Worm (Caenorhabditis elegans) whole organism, young adult: ENCODE measurements around the gene Y39A1A.24.

Experiments used
- C06A6.2 ChIP-seq: fragments of 200-800 bp; sonication (Bioruptor generic); conservative IDR thresholded peaks from 2 replicates; pipeline ENCODE4 v1.3.6; 2022; ENCODE audit warnings: missing genetic modification characterization, missing compliant biosample characterization
- C17E4.6 ChIP-seq: fragments of 200-800 bp; sonication (Bioruptor generic); IDR thresholded peaks from 2 replicates; pipeline ENCODE4 v1.3.6; 2022; ENCODE audit warnings: missing genetic modification reagents, missing genetic modification characterization, missing compliant biosample characterization
- F22D6.2 ChIP-seq: sonication (generic microtip); optimal IDR thresholded peaks from 2 replicates; lab custom pipeline; 2016; ENCODE audit warnings: mild to moderate bottlenecking, missing genetic modification characterization, missing compliant biosample characterization
- F23B12.7 ChIP-seq: sonication (generic microtip); optimal IDR thresholded peaks from 2 replicates; lab custom pipeline; 2017; ENCODE audit warnings: missing genetic modification characterization, mild to moderate bottlenecking, missing compliant biosample characterization, antibody characterized with exemption, moderate library complexity; ENCODE audit not compliant: insufficient read depth
- F37B4.10 ChIP-seq: fragments of 200-800 bp; sonication (Bioruptor generic); IDR thresholded peaks from 2 replicates; pipeline ENCODE4 v1.3.6; 2022; ENCODE audit warnings: missing genetic modification characterization, missing compliant biosample characterization
- F39B2.1 ChIP-seq: fragments of 200-800 bp; sonication (Bioruptor generic); IDR thresholded peaks from 2 replicates; pipeline ENCODE4 v1.3.6; 2022; ENCODE audit warnings: missing genetic modification reagents, missing genetic modification characterization, missing compliant biosample characterization
- F55B11.4 ChIP-seq: sonication (generic microtip); optimal IDR thresholded peaks from 2 replicates; lab custom pipeline; 2016; ENCODE audit warnings: missing compliant biosample characterization, missing genetic modification characterization, borderline replicate concordance; ENCODE audit not compliant: insufficient read depth
- F57A8.1 ChIP-seq: fragments of 200-800 bp; sonication (Bioruptor generic); optimal IDR thresholded peaks from 2 replicates; lab custom pipeline; 2018; ENCODE audit warnings: mild to moderate bottlenecking, missing genetic modification characterization, moderate library complexity, missing compliant biosample characterization
- K11D2.4 ChIP-seq: fragments of 200-800 bp; sonication (Bioruptor generic); IDR thresholded peaks from 2 replicates; pipeline ENCODE4 v1.3.6; 2022; ENCODE audit warnings: missing genetic modification reagents, missing genetic modification characterization, missing compliant biosample characterization
- T07F8.4 ChIP-seq: sonication (generic microtip); optimal IDR thresholded peaks from 2 replicates; lab custom pipeline; 2016; ENCODE audit warnings: mild to moderate bottlenecking, missing genetic modification characterization, moderate library complexity, missing compliant biosample characterization
- Y56A3A.18 ChIP-seq: fragments of 200-800 bp; sonication (Bioruptor generic); IDR thresholded peaks from 2 replicates; pipeline ENCODE4 v1.3.6; 2022; ENCODE audit warnings: missing genetic modification reagents, missing genetic modification characterization, missing compliant biosample characterization
- aptf-3 ChIP-seq: fragments of 200-800 bp; sonication (Bioruptor generic); IDR thresholded peaks from 2 replicates; pipeline ENCODE4 v1.3.6; 2022; ENCODE audit warnings: missing genetic modification characterization, missing compliant biosample characterization
- atf-7 ChIP-seq: sonication (generic microtip); optimal IDR thresholded peaks from 2 replicates; lab custom pipeline; 2017; ENCODE audit warnings: mild to moderate bottlenecking, missing genetic modification characterization, missing compliant biosample characterization
- bed-1 ChIP-seq: fragments of 200-800 bp; sonication (Bioruptor generic); IDR thresholded peaks from 2 replicates; pipeline ENCODE4 v1.3.6; 2022; ENCODE audit warnings: missing genetic modification reagents, missing genetic modification characterization, missing compliant biosample characterization
- bed-2 ChIP-seq: fragments of 200-800 bp; sonication (Bioruptor generic); IDR thresholded peaks from 2 replicates; pipeline ENCODE4 v1.3.6; 2022; ENCODE audit warnings: missing genetic modification reagents, missing genetic modification characterization, missing compliant biosample characterization
- cebp-2 ChIP-seq: fragments of 200-800 bp; sonication (Bioruptor generic); IDR thresholded peaks from 2 replicates; pipeline ENCODE4 v1.3.6; 2022; ENCODE audit warnings: missing genetic modification characterization, missing compliant biosample characterization
- ceh-79 ChIP-seq: sonication (generic microtip); optimal IDR thresholded peaks from 2 replicates; lab custom pipeline; 2017; ENCODE audit warnings: mild to moderate bottlenecking, missing genetic modification characterization, missing compliant biosample characterization
- dox-1 ChIP-seq: fragments of 200-800 bp; sonication (Bioruptor generic); IDR thresholded peaks from 2 replicates; pipeline ENCODE4 v1.3.6; 2022; ENCODE audit warnings: missing genetic modification reagents, missing genetic modification characterization, missing compliant biosample characterization
- dpff-1 ChIP-seq: sonication (generic microtip); optimal IDR thresholded peaks from 2 replicates; lab custom pipeline; 2017; ENCODE audit warnings: mild to moderate bottlenecking, missing genetic modification characterization, missing compliant biosample characterization
- efl-1 ChIP-seq: fragments of 150-350 bp; optimal IDR thresholded peaks from 2 replicates; lab custom pipeline; 2014; ENCODE audit warnings: missing biosample characterization, missing genetic modification reagents, missing genetic modification characterization
- egl-44 ChIP-seq: fragments of 200-800 bp; sonication (Bioruptor generic); IDR thresholded peaks from 2 replicates; pipeline ENCODE4 v1.3.6; 2022; ENCODE audit warnings: missing genetic modification reagents, missing genetic modification characterization, missing compliant biosample characterization
- fkh-3 ChIP-seq: sonication (generic microtip); optimal IDR thresholded peaks from 2 replicates; lab custom pipeline; 2016; ENCODE audit warnings: mild to moderate bottlenecking, missing genetic modification characterization, missing compliant biosample characterization
- hlh-26 ChIP-seq: fragments of 200-800 bp; sonication (Bioruptor generic); conservative IDR thresholded peaks from 2 replicates; pipeline ENCODE4 v1.3.6; 2022; ENCODE audit warnings: missing genetic modification reagents, missing genetic modification characterization, missing compliant biosample characterization
- let-526 ChIP-seq: fragments of 200-800 bp; sonication (Bioruptor generic); IDR thresholded peaks from 2 replicates; pipeline ENCODE4 v1.3.6; 2022; ENCODE audit warnings: missing genetic modification reagents, missing genetic modification characterization, missing compliant biosample characterization
- lin-35 ChIP-seq, 3 experiments: fragments of 150-350 bp in 2 of 3; sonication (generic microtip) in 1 of 3; optimal IDR thresholded peaks; 2 replicates each; lab custom pipeline; 2014 to 2018; ENCODE audit warnings: missing biosample characterization in 3 of 3, missing genetic modification characterization in 3 of 3, missing genetic modification reagents in 3 of 3
- lsy-27 ChIP-seq: sonication (generic microtip); optimal IDR thresholded peaks from 2 replicates; lab custom pipeline; 2017; ENCODE audit warnings: missing genetic modification characterization, mild to moderate bottlenecking, missing compliant biosample characterization, antibody characterized with exemption, missing genotype, borderline replicate concordance; ENCODE audit not compliant: insufficient read depth
- madf-6 ChIP-seq: fragments of 200-800 bp; sonication (Bioruptor generic); IDR thresholded peaks from 2 replicates; pipeline ENCODE4 v1.3.6; 2022; ENCODE audit warnings: missing genetic modification reagents, missing genetic modification characterization, missing compliant biosample characterization
- nfya-2 ChIP-seq: fragments of 200-800 bp; sonication (Bioruptor generic); IDR thresholded peaks from 2 replicates; pipeline ENCODE4 v1.3.6; 2022; ENCODE audit warnings: missing genetic modification reagents, missing genetic modification characterization, missing compliant biosample characterization
- nfyb-1 ChIP-seq: fragments of 200-800 bp; sonication (Bioruptor generic); IDR thresholded peaks from 2 replicates; pipeline ENCODE4 v1.3.6; 2022; ENCODE audit warnings: missing genetic modification reagents, missing genetic modification characterization, missing compliant biosample characterization
- nhr-120 ChIP-seq: fragments of 200-800 bp; sonication (Bioruptor generic); IDR thresholded peaks from 2 replicates; pipeline ENCODE4 v1.3.6; 2022; ENCODE audit warnings: missing genetic modification characterization, missing compliant biosample characterization
- nhr-27 ChIP-seq: fragments of 200-800 bp; sonication (Bioruptor generic); optimal IDR thresholded peaks from 2 replicates; lab custom pipeline; 2018; ENCODE audit warnings: mild to moderate bottlenecking, missing genetic modification characterization, moderate library complexity, missing compliant biosample characterization
- nhr-90 ChIP-seq: sonication (generic microtip); optimal IDR thresholded peaks from 2 replicates; lab custom pipeline; 2016; ENCODE audit warnings: missing genotype, mild to moderate bottlenecking, missing genetic modification characterization, missing compliant biosample characterization
- pbrm-1 ChIP-seq: fragments of 200-800 bp; sonication (Bioruptor generic); IDR thresholded peaks from 2 replicates; pipeline ENCODE4 v1.3.6; 2022; ENCODE audit warnings: missing genetic modification reagents, missing genetic modification characterization, missing compliant biosample characterization
- rec-8 ChIP-seq, 2 experiments: sonication (generic microtip); optimal IDR thresholded peaks; 2 replicates each; lab custom pipeline; 2016; ENCODE audit warnings: mild to moderate bottlenecking in 2 of 2, missing genetic modification characterization in 2 of 2, missing genetic modification reagents in 2 of 2, missing genotype in 2 of 2, missing biosample characterization in 1 of 2, missing compliant biosample characterization in 1 of 2, moderate library complexity in 1 of 2
- rpc-1 ChIP-seq, 2 experiments: fragments of 150-350 bp in 1 of 2; sonication (generic microtip) in 1 of 2; optimal IDR thresholded peaks; 2 replicates each; lab custom pipeline; 2014 to 2018; ENCODE audit warnings: missing biosample characterization in 1 of 2, missing genetic modification characterization in 1 of 2, missing genetic modification reagents in 1 of 2, missing genotype in 1 of 2
- sea-2 ChIP-seq: fragments of 200-800 bp; sonication (Bioruptor generic); IDR thresholded peaks from 2 replicates; pipeline ENCODE4 v1.3.6; 2022; ENCODE audit warnings: missing genetic modification characterization, missing compliant biosample characterization
- snpc-1.1 ChIP-seq: sonication (generic microtip); optimal IDR thresholded peaks from 2 replicates; lab custom pipeline; 2017; ENCODE audit warnings: missing genetic modification characterization, mild to moderate bottlenecking, missing compliant biosample characterization, antibody characterized with exemption, moderate library complexity, missing genotype, missing genetic modification reagents; ENCODE audit not compliant: insufficient read depth
- snpc-4 ChIP-seq, 5 experiments: fragments of 150-350 bp in 1 of 5; sonication (generic microtip) in 4 of 5; optimal IDR thresholded peaks; 2 replicates each; lab custom pipeline; 2014 to 2018; ENCODE audit warnings: missing genetic modification characterization in 5 of 5, missing biosample characterization in 3 of 5, antibody characterized with exemption in 2 of 5, mild to moderate bottlenecking in 2 of 5, missing compliant biosample characterization in 2 of 5, missing genotype in 2 of 5, moderate library complexity in 2 of 5, missing genetic modification reagents in 1 of 5
- unc-130 ChIP-seq: sonication (generic microtip); optimal IDR thresholded peaks from 2 replicates; lab custom pipeline; 2016; ENCODE audit warnings: missing genetic modification reagents, missing genetic modification characterization, missing compliant biosample characterization
- xnd-1 ChIP-seq: sonication (generic microtip); optimal IDR thresholded peaks from 2 replicates; lab custom pipeline; 2016; ENCODE audit warnings: missing genotype, missing genetic modification reagents, missing genetic modification characterization, missing compliant biosample characterization
- zfh-2 ChIP-seq: fragments of 200-800 bp; sonication (Bioruptor generic); conservative IDR thresholded peaks from 2 replicates; pipeline ENCODE4 v1.3.6; 2022; ENCODE audit warnings: missing genetic modification reagents, missing genetic modification characterization, missing compliant biosample characterization
- zim-3 ChIP-seq: sonication (generic microtip); optimal IDR thresholded peaks from 2 replicates; lab custom pipeline; 2017; ENCODE audit warnings: mild to moderate bottlenecking, missing genetic modification characterization, moderate library complexity, missing compliant biosample characterization
- ztf-22 ChIP-seq: fragments of 200-800 bp; sonication (Bioruptor generic); optimal IDR thresholded peaks from 2 replicates; lab custom pipeline; 2018; ENCODE audit warnings: mild to moderate bottlenecking, missing genetic modification characterization, moderate library complexity, missing compliant biosample characterization
- ztf-25 ChIP-seq: fragments of 200-800 bp; sonication (Bioruptor generic); IDR thresholded peaks from 2 replicates; pipeline ENCODE4 v1.3.6; 2022; ENCODE audit warnings: missing genetic modification reagents, missing genetic modification characterization, missing compliant biosample characterization
- ztf-28 ChIP-seq: fragments of 200-800 bp; sonication (Bioruptor generic); IDR thresholded peaks from 2 replicates; pipeline ENCODE4 v1.3.6; 2022; ENCODE audit warnings: missing genetic modification reagents, missing genetic modification characterization, missing compliant biosample characterization
- ztf-3 ChIP-seq: fragments of 200-800 bp; sonication (Bioruptor generic); optimal IDR thresholded peaks from 2 replicates; lab custom pipeline; 2018; ENCODE audit warnings: mild to moderate bottlenecking, missing genetic modification characterization, missing compliant biosample characterization

The Y39A1A.24 gene

DNA sequence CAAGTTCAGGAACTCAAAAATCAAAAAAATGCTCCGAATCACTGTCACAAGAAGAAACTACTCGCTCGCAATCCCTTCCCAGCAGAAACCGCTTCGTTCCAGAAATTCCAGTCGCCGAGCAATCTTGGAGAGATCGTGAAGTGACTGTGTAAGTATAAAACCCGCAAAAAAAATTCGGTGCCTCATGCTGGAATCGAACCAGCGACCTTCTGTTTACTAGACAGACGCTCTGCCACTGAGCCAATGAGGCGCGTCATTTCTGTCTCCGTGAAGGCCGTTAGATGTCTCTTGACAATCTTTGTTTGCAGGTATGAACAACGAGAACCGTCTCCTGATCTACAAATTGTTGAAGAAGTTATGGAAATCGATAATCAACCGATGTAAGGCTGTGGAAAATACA, 12.1 kb downstream of the Y39A1A.24 start:
- TF ChIP-seq zfh-2 (GFP tag; lab: Robert Waterston, UW) (peak; percentile 55; the same call in 1 of the 2 replicates), aptf-3 (GFP tag; lab: Robert Waterston, UW) (0 out of 2 replicates have a peak, but pooled peaks have one; percentile 68), rpc-1 (optimal IDR thresholded peaks at IDR 0.05; lab: Kevin White, UChicago) (peak; percentile 71), rpc-1 (tag; optimal IDR thresholded peaks at IDR 0.05; lab: Kevin White, UChicago) (peak; percentile 85), F39B2.1 (GFP tag; lab: Robert Waterston, UW) (no peak), ztf-22 (no peak), sea-2 (GFP tag; lab: Robert Waterston, UW) (no peak), lin-35 (GFP tag; optimal IDR thresholded peaks at IDR 0.05; lab: Kevin White, UChicago) (peak in 1 of 3 experiments; percentile 41), madf-6 (peak; percentile 77), F23B12.7 (tag; lab: Kevin White, UChicago) (peak; percentile 6), efl-1 (GFP tag; lab: Kevin White, UChicago) (peak; percentile 5), K11D2.4 (GFP tag; lab: Robert Waterston, UW) (0 out of 2 replicates have a peak, but pooled peaks have one; percentile 36), F55B11.4 (no peak), nhr-120 (no peak), cebp-2 (GFP tag; lab: Robert Waterston, UW) (0 out of 2 replicates have a peak, but pooled peaks have one; percentile 45), Y56A3A.18 (GFP tag; lab: Robert Waterston, UW) (0 out of 2 replicates have a peak, but pooled peaks have one; percentile 21), xnd-1 (no peak), C06A6.2 (GFP tag; lab: Robert Waterston, UW) (no peak), C17E4.6 (GFP tag; lab: Robert Waterston, UW) (no peak), nfya-2 (0 out of 2 replicates have a peak, but pooled peaks have one; percentile 8), bed-2 (no peak), F37B4.10 (0 out of 2 replicates have a peak, but pooled peaks have one; percentile 80), F22D6.2 (tag; lab: Kevin White, UChicago) (no peak), nhr-27 (tag; lab: Kevin White, UChicago) (peak; percentile 23), atf-7 (tag; lab: Kevin White, UChicago) (peak; percentile 19), rec-8 (tag; optimal IDR thresholded peaks at IDR 0.05; lab: Kevin White, UChicago) (peak; percentile 59 to 73), snpc-1.1 (tag; lab: Kevin White, UChicago) (peak; percentile 50), ztf-3 (GFP tag; lab: Kevin White, UChicago) (no peak), nhr-90 (peak; percentile 75), ztf-28 (GFP tag; lab: Robert Waterston, UW) (0 out of 2 replicates have a peak, but pooled peaks have one; percentile 39), fkh-3 (no peak), pbrm-1 (no peak), nfyb-1 (peak; percentile 80), unc-130 (GFP tag; lab: Kevin White, UChicago) (peak; percentile 26), zim-3 (peak; percentile 70), T07F8.4 (peak; percentile 70), F57A8.1 (GFP tag; lab: Kevin White, UChicago) (peak; percentile 79), bed-1 (GFP tag; lab: Robert Waterston, UW) (0 out of 2 replicates have a peak, but pooled peaks have one; percentile 69), ceh-79 (tag; lab: Kevin White, UChicago) (peak; percentile 53), dox-1 (GFP tag; lab: Robert Waterston, UW) (peak; percentile 88), dpff-1 (tag; lab: Kevin White, UChicago) (no peak), lsy-27 (tag; lab: Kevin White, UChicago) (no peak), egl-44 (GFP tag; lab: Robert Waterston, UW) (peak; percentile 89), let-526 (GFP tag; lab: Robert Waterston, UW) (peak; percentile 66; the same call in 1 of the 2 replicates), ztf-25 (GFP tag; lab: Robert Waterston, UW) (peak; percentile 65), snpc-4 (GFP tag; optimal IDR thresholded peaks at IDR 0.05; lab: Kevin White, UChicago) (peak; percentile 32), snpc-4 (tag; optimal IDR thresholded peaks at IDR 0.05; lab: Kevin White, UChicago) (peak in 3 of 4 experiments; percentile 16 to 37 (median 28)), hlh-26 (GFP tag; lab: Robert Waterston, UW) (no peak)
